Worm (Caenorhabditis elegans) whole organism, early embryonic: ENCODE measurements around the gene ama-1.

ENCODE experiments used
- B0310.2 ChIP-seq: sonication (generic microtip); optimal IDR thresholded peaks from 2 replicates; lab custom pipeline; 2016; ENCODE audit warnings: mild to moderate bottlenecking, missing genetic modification characterization, missing compliant biosample characterization
- F13C5.2 ChIP-seq: sonication (generic microtip); optimal IDR thresholded peaks from 2 replicates; lab custom pipeline; 2017; ENCODE audit warnings: mild to moderate bottlenecking, missing genetic modification characterization, inconsistent platforms, missing compliant biosample characterization
- ama-1 ChIP-seq: fragments of 150-350 bp; optimal IDR thresholded peaks from 2 replicates; lab custom pipeline; 2014
- ceh-36 ChIP-seq: sonication (generic microtip); optimal IDR thresholded peaks from 2 replicates; lab custom pipeline; 2016; ENCODE audit warnings: missing genetic modification characterization, inconsistent platforms, missing compliant biosample characterization
- hmg-4 ChIP-seq: fragments of 200-800 bp; sonication (Bioruptor generic); optimal IDR thresholded peaks from 2 replicates; lab custom pipeline; 2018; ENCODE audit warnings: mild to moderate bottlenecking, missing genetic modification characterization, missing compliant biosample characterization

DNA sequence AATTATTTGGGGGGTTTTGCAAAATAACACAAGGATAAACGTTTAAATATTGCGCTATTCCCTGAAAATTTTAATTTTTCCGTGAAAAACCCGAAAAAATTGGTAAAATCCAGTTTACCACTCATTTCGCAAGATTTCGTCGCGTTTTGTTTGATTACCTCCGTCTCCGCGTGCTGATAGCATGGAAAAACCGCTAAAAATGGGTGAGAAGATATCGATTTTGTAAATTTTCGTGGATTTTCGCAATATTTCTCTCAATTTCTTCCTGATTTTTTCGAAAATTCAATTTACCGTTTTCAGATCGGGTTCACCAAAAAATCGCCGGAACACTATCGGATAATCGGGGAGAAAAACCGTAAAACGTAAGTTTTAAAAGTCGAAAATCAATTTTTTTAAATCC, at the start of gene ama-1:
- no peak for TF ChIP-seq hmg-4 (GFP tag; lab: Kevin White, UChicago)
- no peak for TF ChIP-seq ceh-36 (tag; lab: Kevin White, UChicago)
- TF ChIP-seq ama-1 (lab: Kevin White, UChicago), result no peak
- no peak for TF ChIP-seq F13C5.2 (tag; lab: Kevin White, UChicago)
- no peak for TF ChIP-seq B0310.2 (tag; lab: Kevin White, UChicago)
